Fruit fly (Drosophila melanogaster) whole organism, wandering third instar larva: ENCODE measurements around the gene mldr.

ENCODE experiments used
- Abd-B ChIP-seq: fragments of >200 bp; optimal IDR thresholded peaks from 2 replicates; lab custom pipeline; 2017; ENCODE audit warnings: missing biosample characterization, missing genetic modification characterization
- CG32264 ChIP-seq: fragments of 200-800 bp; sonication (Bioruptor generic); optimal IDR thresholded peaks from 2 replicates; lab custom pipeline; 2016; ENCODE audit warnings: missing biosample characterization, missing genetic modification characterization
- CG9705 ChIP-seq: fragments of 200-800 bp; sonication (Bioruptor generic); optimal IDR thresholded peaks from 2 replicates; lab custom pipeline; 2018; ENCODE audit warnings: missing biosample characterization, mild to moderate bottlenecking, missing genetic modification characterization
- CrebA ChIP-seq: fragments of 200-800 bp; sonication (Bioruptor generic); optimal IDR thresholded peaks from 2 replicates; lab custom pipeline; 2016; ENCODE audit warnings: missing biosample characterization, mild to moderate bottlenecking, missing genetic modification characterization, borderline replicate concordance
- Dfd ChIP-seq: fragments of >200 bp; optimal IDR thresholded peaks from 2 replicates; lab custom pipeline; 2017; ENCODE audit warnings: missing biosample characterization, missing genetic modification characterization
- Dif ChIP-seq: fragments of 200-275, 200-300 bp; sonication (Bioruptor generic); optimal IDR thresholded peaks from 2 replicates; lab custom pipeline; 2018; ENCODE audit warnings: missing biosample characterization, missing genetic modification characterization; ENCODE audit not compliant: partially characterized antibody
- GATAd ChIP-seq: sonication (Bioruptor generic); optimal IDR thresholded peaks from 2 replicates; lab custom pipeline; 2016; ENCODE audit warnings: missing biosample characterization, missing genetic modification characterization
- HLH106 ChIP-seq: fragments of 200-800 bp; optimal IDR thresholded peaks from 3 replicates; lab custom pipeline; 2019; ENCODE audit warnings: missing biosample characterization, mild to moderate bottlenecking, missing genetic modification characterization, moderate library complexity
- Hnf4 ChIP-seq: fragments of 200-800 bp; sonication (Bioruptor generic); optimal IDR thresholded peaks from 2 replicates; lab custom pipeline; 2016; ENCODE audit warnings: missing biosample characterization, mild to moderate bottlenecking, missing genetic modification characterization
- Hr78 ChIP-seq: fragments of >200 bp; optimal IDR thresholded peaks from 2 replicates; lab custom pipeline; 2017; ENCODE audit warnings: missing biosample characterization, missing genetic modification characterization
- Hr83 ChIP-seq: fragments of 200-300 bp; sonication (Bioruptor generic); optimal IDR thresholded peaks from 2 replicates; lab custom pipeline; 2016; ENCODE audit warnings: missing biosample characterization, mild to moderate bottlenecking, missing genetic modification characterization, moderate library complexity; ENCODE audit not compliant: poor library complexity, severe bottlenecking
- Jra ChIP-seq: sonication (Bioruptor generic); optimal IDR thresholded peaks from 2 replicates; lab custom pipeline; 2016; ENCODE audit warnings: missing biosample characterization, missing genetic modification characterization
- Mio ChIP-seq: sonication (Bioruptor generic); optimal IDR thresholded peaks from 2 replicates; lab custom pipeline; 2016; ENCODE audit warnings: missing biosample characterization, missing genetic modification characterization
- Myc ChIP-seq: fragments of >200 bp; optimal IDR thresholded peaks from 2 replicates; lab custom pipeline; 2017
- N ChIP-seq: fragments of >200 bp; optimal IDR thresholded peaks from 2 replicates; lab custom pipeline; 2018; ENCODE audit warnings: missing biosample characterization, missing external identifiers, missing genetic modification characterization
- OdsH ChIP-seq: fragments of 200-800 bp; sonication (Bioruptor generic); optimal IDR thresholded peaks from 2 replicates; lab custom pipeline; 2016; ENCODE audit warnings: missing biosample characterization, mild to moderate bottlenecking, missing genetic modification characterization
- Rel ChIP-seq, 2 experiments: fragments of 200-800 bp; sonication (Bioruptor generic) in 1 of 2; optimal IDR thresholded peaks; 2 replicates in 1 of 2; 3 replicates in 1 of 2; lab custom pipeline; 2016 to 2019; ENCODE audit warnings: mild to moderate bottlenecking in 2 of 2, missing biosample characterization in 2 of 2, missing genetic modification characterization in 2 of 2, moderate library complexity in 1 of 2
- Sp1 ChIP-seq: fragments of 200-800 bp; sonication (Bioruptor generic); optimal IDR thresholded peaks from 3 replicates; lab custom pipeline; 2019; ENCODE audit warnings: missing biosample characterization, mild to moderate bottlenecking, missing genetic modification characterization, moderate library complexity
- Vsx2 ChIP-seq: fragments of 200-300, 225-300 bp; sonication (Bioruptor generic); optimal IDR thresholded peaks from 2 replicates; lab custom pipeline; 2018; ENCODE audit warnings: missing biosample characterization, missing genetic modification characterization; ENCODE audit not compliant: partially characterized antibody
- br ChIP-seq: fragments of 200-800 bp; sonication (Bioruptor generic); optimal IDR thresholded peaks from 2 replicates; lab custom pipeline; 2016; ENCODE audit warnings: missing biosample characterization, missing genetic modification characterization
- brk ChIP-seq: fragments of 200-800 bp; sonication (Bioruptor generic); optimal IDR thresholded peaks from 2 replicates; lab custom pipeline; 2016; ENCODE audit warnings: missing biosample characterization, mild to moderate bottlenecking, missing genetic modification characterization
- dl ChIP-seq, 2 experiments: fragments of 175-275, 200-275 bp in 1 of 2; fragments of 200-275 bp in 1 of 2; sonication (Bioruptor generic); optimal IDR thresholded peaks; lab custom pipeline; 2018; ENCODE audit warnings: mild to moderate bottlenecking in 2 of 2, missing biosample characterization in 2 of 2, missing genetic modification characterization in 2 of 2, moderate library complexity in 2 of 2; ENCODE audit not compliant: partially characterized antibody in 2 of 2, insufficient read depth in 1 of 2
- dmrt93B ChIP-seq: fragments of 200-800 bp; sonication (Bioruptor generic); optimal IDR thresholded peaks from 2 replicates; lab custom pipeline; 2018; ENCODE audit warnings: missing biosample characterization, mild to moderate bottlenecking, missing genetic modification characterization
- dsf ChIP-seq: sonication (Bioruptor generic); optimal IDR thresholded peaks from 2 replicates; lab custom pipeline; 2016; ENCODE audit warnings: missing biosample characterization, missing genetic modification characterization, borderline replicate concordance
- ey ChIP-seq: fragments of 200-800 bp; sonication (Bioruptor generic); optimal IDR thresholded peaks from 2 replicates; lab custom pipeline; 2016; ENCODE audit warnings: missing biosample characterization, missing genetic modification characterization
- foxo ChIP-seq, 2 experiments: fragments of 200-800 bp; sonication (Bioruptor generic); optimal IDR thresholded peaks; 2 replicates in 1 of 2; 3 replicates in 1 of 2; lab custom pipeline; 2016 to 2017; ENCODE audit warnings: missing biosample characterization in 2 of 2, missing genetic modification characterization in 2 of 2
- fru ChIP-seq: fragments of 200-800 bp; sonication (Bioruptor generic); optimal IDR thresholded peaks from 3 replicates; lab custom pipeline; 2016; ENCODE audit warnings: missing biosample characterization, mild to moderate bottlenecking, missing genetic modification characterization
- h ChIP-seq: fragments of 200-800 bp; sonication (Bioruptor generic); optimal IDR thresholded peaks from 3 replicates; lab custom pipeline; 2016; ENCODE audit warnings: missing biosample characterization, mild to moderate bottlenecking, missing genetic modification characterization
- jim ChIP-seq: fragments of 175-275, 200-325 bp; sonication (Bioruptor generic); optimal IDR thresholded peaks from 2 replicates; lab custom pipeline; 2016; ENCODE audit warnings: missing biosample characterization, mild to moderate bottlenecking, missing genetic modification characterization
- lola ChIP-seq: fragments of >200 bp; optimal IDR thresholded peaks from 2 replicates; lab custom pipeline; 2017; ENCODE audit warnings: missing biosample characterization, missing genetic modification characterization
- pan ChIP-seq: fragments of >200 bp; optimal IDR thresholded peaks from 2 replicates; lab custom pipeline; 2017
- psq ChIP-seq: fragments of 200-800 bp; sonication (Bioruptor generic); optimal IDR thresholded peaks from 3 replicates; lab custom pipeline; 2017; ENCODE audit warnings: missing biosample characterization, mild to moderate bottlenecking, missing genetic modification characterization, moderate library complexity
- rgr ChIP-seq: fragments of 200-800 bp; sonication (Bioruptor generic); optimal IDR thresholded peaks from 3 replicates; lab custom pipeline; 2016; ENCODE audit warnings: missing biosample characterization, mild to moderate bottlenecking, missing genetic modification characterization
- sage ChIP-seq: fragments of 200-800 bp; sonication (Bioruptor generic); optimal IDR thresholded peaks from 2 replicates; lab custom pipeline; 2016; ENCODE audit warnings: missing biosample characterization, mild to moderate bottlenecking, missing genetic modification characterization
- sv ChIP-seq: fragments of 200-800 bp; sonication (Bioruptor generic); optimal IDR thresholded peaks from 3 replicates; lab custom pipeline; 2016; ENCODE audit warnings: missing biosample characterization, missing genetic modification characterization
- tai ChIP-seq: sonication (Bioruptor generic); optimal IDR thresholded peaks from 2 replicates; lab custom pipeline; 2016; ENCODE audit warnings: missing biosample characterization, missing genetic modification characterization
- usp ChIP-seq: fragments of >200 bp; optimal IDR thresholded peaks from 2 replicates; lab custom pipeline; 2017; ENCODE audit warnings: missing biosample characterization, missing genetic modification characterization
- woc ChIP-seq: sonication (Bioruptor generic); optimal IDR thresholded peaks from 2 replicates; lab custom pipeline; 2016; ENCODE audit warnings: missing biosample characterization, mild to moderate bottlenecking, missing genetic modification characterization

The mldr gene

dm6 chrX:6304203-6304602 is 13.1 kb downstream of the mldr start:
- TF ChIP-seq foxo (GFP tag; optimal IDR thresholded peaks at IDR 0.05; lab: Kevin White, UChicago) (peak in 1 of 2 experiments; percentile 24), Hnf4 (no peak), rgr (peak; percentile 7), N (no peak), tai (GFP tag; lab: Kevin White, UChicago) (no peak), OdsH (GFP tag; lab: Kevin White, UChicago) (no peak), CrebA (no peak), h (GFP tag; lab: Kevin White, UChicago) (no peak), woc (GFP tag; lab: Kevin White, UChicago) (no peak), sage (GFP tag; lab: Kevin White, UChicago) (no peak), dmrt93B (GFP tag; lab: Kevin White, UChicago) (no peak), usp (no peak), Jra (no peak), Rel (GFP tag; optimal IDR thresholded peaks at IDR 0.05; lab: Kevin White, UChicago) (no peak), Rel (tag; optimal IDR thresholded peaks at IDR 0.05; lab: Kevin White, UChicago) (no peak)

dm6 chrX:6305317-6305716 is 14.2 kb downstream of the mldr start:
- peak; percentile 14 for TF ChIP-seq rgr
- TF ChIP-seq Abd-B, result no peak
- TF ChIP-seq Hr78 (GFP tag; lab: Kevin White, UChicago), result no peak
- no peak for TF ChIP-seq Mio (GFP tag; lab: Kevin White, UChicago)
- no peak for TF ChIP-seq Dfd
- peak; percentile 3 for TF ChIP-seq Sp1
- TF ChIP-seq CG32264 (GFP tag; lab: Kevin White, UChicago), result no peak
- no peak for TF ChIP-seq Dif (GFP tag; lab: Kevin White, UChicago)
- no peak for TF ChIP-seq Jra
- TF ChIP-seq ey (GFP tag; lab: Kevin White, UChicago), result peak; percentile 2
- TF ChIP-seq dl (GFP tag; optimal IDR thresholded peaks at IDR 0.05; lab: Kevin White, UChicago; ENCODE audit: insufficient read depth in 1 of 2, partially characterized antibody in 2 of 2), result no peak
- no peak for TF ChIP-seq GATAd (GFP tag; lab: Kevin White, UChicago)
- no peak for TF ChIP-seq dmrt93B (GFP tag; lab: Kevin White, UChicago)
- no peak for TF ChIP-seq pan
- TF ChIP-seq foxo (GFP tag; optimal IDR thresholded peaks at IDR 0.05; lab: Kevin White, UChicago), result peak in 1 of 2 experiments; percentile 37
- no peak for TF ChIP-seq CG9705 (GFP tag; lab: Kevin White, UChicago)
- TF ChIP-seq h (GFP tag; lab: Kevin White, UChicago), result peak; percentile 10
- peak; percentile 57 for TF ChIP-seq Vsx2 (GFP tag; lab: Kevin White, UChicago)
- TF ChIP-seq dsf (GFP tag; lab: Kevin White, UChicago), result no peak
- TF ChIP-seq HLH106, result peak; percentile 15
- no peak for TF ChIP-seq Hr83 (GFP tag; lab: Kevin White, UChicago)
- TF ChIP-seq usp, result no peak
- no peak for TF ChIP-seq brk (GFP tag; lab: Kevin White, UChicago)
- no peak for TF ChIP-seq sv (GFP tag; lab: Kevin White, UChicago)
- no peak for TF ChIP-seq Rel (GFP tag; optimal IDR thresholded peaks at IDR 0.05; lab: Kevin White, UChicago)
- TF ChIP-seq Rel (tag; optimal IDR thresholded peaks at IDR 0.05; lab: Kevin White, UChicago), result no peak
- TF ChIP-seq N, result no peak
- peak; percentile 12 for TF ChIP-seq woc (GFP tag; lab: Kevin White, UChicago)
- TF ChIP-seq jim (GFP tag; lab: Kevin White, UChicago), result no peak
- TF ChIP-seq lola (GFP tag; lab: Kevin White, UChicago), result no peak
- TF ChIP-seq Myc (lab: Kevin White, UChicago), result no peak
- TF ChIP-seq br, result peak; percentile 27
- peak; percentile 16 for TF ChIP-seq fru (GFP tag; lab: Kevin White, UChicago)
- TF ChIP-seq Hnf4, result no peak
- no peak for TF ChIP-seq tai (GFP tag; lab: Kevin White, UChicago)
- peak; percentile 26 for TF ChIP-seq psq
- no peak for TF ChIP-seq sage (GFP tag; lab: Kevin White, UChicago)
- TF ChIP-seq CrebA, result no peak
- peak; percentile 19 for TF ChIP-seq OdsH (GFP tag; lab: Kevin White, UChicago)
- TF ChIP-seq, all 38 proteins: peak for 12

dm6 chrX:6308852-6309251 is 17.7 kb downstream of the mldr start, which contains the start of gene CG15894:
TSS of gene CG15894 (plus strand) at chrX:6309212.
- TF ChIP-seq pan (no peak), Vsx2 (GFP tag; lab: Kevin White, UChicago) (no peak), Abd-B (no peak), br (no peak), fru (GFP tag; lab: Kevin White, UChicago) (peak; percentile 6), usp (no peak)
